Fruit fly (Drosophila melanogaster): Measurements from ENCODE around the gene CG43707.

Gene CG43707

DNA sequence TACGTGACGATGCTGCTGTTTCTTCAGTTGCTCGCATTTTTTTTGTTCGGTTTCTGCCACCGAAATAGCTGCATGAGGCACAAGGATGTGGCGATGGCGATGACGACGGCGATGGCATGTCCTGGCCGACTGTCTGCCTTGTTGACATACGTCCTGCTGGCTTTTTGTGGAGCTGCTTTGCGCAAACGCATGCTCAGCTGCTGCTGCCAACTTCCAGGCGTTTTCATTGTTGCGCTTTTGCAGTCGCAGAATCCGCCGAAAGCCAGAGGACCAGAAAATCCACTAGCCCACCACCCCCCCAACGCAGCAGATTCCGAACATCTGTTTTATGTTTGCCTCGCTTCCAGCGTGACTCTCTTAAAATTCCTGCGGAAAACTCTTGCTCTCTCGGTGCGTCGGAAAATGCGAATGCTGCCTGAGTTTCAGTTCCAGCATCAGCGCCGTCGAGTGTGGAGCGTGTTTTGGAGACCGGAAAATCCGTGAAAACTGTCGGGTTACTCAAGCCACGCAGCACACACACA lies at the start of gene CG43707:
TSS of gene CG43707 (plus strand) at position 426 of the 521 bp plus-strand sequence.
- TF ChIP-seq noc (tag; optimal IDR thresholded peaks at IDR 0.05) = no peak

DNA sequence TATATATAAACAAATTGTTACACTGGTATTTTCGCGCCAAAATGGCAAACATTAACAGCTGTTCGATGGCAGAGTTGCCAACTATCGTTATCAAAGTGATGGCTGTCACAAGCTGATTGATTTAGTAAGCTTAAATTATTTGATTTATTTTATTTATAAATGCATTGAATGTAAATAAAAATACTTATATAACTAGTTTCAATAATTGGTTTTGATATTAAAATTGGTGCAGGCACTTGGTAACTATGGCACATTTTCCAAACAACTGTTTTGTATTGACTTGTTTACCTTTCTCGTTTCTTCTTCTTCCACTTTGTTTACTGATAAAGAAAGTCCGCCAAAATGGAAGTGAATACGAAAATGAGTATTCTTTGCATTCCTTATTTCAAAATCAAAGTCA lies 45.4 kb upstream of the CG43707 start, which contains the start of gene cutlet:
TSS of gene cutlet (minus strand) at position 84 of the 400 bp plus-strand sequence.
- TF ChIP-seq noc (tag; optimal IDR thresholded peaks at IDR 0.05) = no peak

DNA sequence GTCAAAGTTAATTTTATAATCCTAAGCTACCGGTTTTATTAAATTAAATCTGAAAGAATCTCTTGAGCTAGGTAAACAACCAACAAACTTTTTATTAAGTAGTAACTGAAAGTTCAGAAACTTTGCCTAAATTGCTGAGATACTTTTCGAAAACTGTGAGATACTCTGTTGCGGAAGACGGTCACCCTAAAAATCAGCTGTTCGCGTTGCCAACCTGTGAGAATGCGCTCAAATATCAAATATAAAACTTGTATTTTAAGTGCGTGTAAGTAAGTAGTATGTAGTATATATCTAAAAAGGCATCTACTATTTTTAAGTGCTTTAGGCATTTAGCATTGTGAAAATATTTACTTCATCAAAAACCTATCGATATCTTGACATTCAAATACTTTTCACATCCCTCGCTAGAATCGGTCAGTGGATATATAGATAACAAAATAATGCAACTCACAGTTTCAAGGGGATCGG lies 44.1 kb upstream of the CG43707 start, which contains the start of the genes CG31955 and CG2818:
TSS of gene CG31955 (minus strand) at position 157 of the 468 bp plus-strand sequence.
TSS of gene CG2818 (plus strand) at position 412 of the 468 bp plus-strand sequence.
- no peak for TF ChIP-seq noc (tag; optimal IDR thresholded peaks at IDR 0.05)

DNA sequence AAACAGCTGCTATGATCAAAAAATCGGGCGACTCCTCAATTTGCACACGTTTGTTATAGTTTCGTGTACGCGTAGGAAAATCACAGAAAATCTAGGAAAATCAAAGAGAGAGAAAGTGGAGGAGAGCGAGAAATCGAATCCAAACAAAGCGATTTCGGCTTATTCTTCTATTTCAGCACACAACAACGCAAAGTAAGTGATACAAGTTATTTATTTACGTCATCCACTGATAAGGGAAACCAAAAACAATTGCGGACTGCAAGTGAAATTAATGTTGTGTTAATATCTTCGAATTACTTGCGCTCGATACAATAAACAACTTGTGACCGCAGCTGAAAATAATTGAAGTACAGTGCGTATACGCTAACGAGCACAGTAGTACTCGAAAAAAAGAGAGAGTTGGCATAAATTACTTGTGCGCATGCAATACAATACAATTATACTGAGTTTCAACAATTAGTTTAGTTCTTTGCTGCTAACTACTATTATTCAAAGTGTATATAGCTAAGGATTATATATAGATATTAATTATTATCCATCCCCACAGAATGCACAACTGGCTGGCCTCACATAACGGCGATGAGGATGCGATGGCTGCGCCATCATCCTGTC lies 43.4 kb upstream of the CG43707 start:
- no peak for TF ChIP-seq noc (tag; optimal IDR thresholded peaks at IDR 0.05)

DNA sequence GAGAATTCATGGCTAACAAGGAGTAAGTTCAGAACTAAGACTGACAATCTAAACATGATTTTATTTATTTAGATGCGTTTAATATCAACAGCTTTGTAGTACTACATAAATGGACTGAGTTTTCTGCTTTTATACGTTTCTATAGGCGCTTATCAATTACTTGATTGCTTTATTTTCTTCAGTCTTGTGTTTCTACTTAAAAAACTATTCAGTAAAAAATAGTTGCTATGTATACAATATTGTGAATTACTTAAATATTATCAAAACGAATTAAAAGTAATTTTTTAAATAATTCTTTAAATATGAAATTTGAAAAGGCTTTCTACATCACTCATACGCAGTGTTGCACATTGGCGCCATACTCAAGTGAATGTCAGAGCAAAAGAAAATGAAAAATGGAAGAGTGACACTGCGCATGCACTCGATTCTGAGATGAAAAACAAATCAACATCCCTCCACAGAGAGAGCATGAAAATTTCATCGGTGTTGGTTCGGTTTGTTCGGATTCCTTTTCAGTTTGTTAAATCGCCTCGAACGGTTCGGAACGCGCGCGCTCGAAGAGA lies 39.3 kb upstream of the CG43707 start, which contains the start of the genes lectin-24A and Shaw:
TSS of gene lectin-24A (minus strand) at position 101 of the 563 bp plus-strand sequence.
TSS of gene Shaw (plus strand) at position 513 of the 563 bp plus-strand sequence.
- TF ChIP-seq noc (tag; optimal IDR thresholded peaks at IDR 0.05) = no peak

DNA sequence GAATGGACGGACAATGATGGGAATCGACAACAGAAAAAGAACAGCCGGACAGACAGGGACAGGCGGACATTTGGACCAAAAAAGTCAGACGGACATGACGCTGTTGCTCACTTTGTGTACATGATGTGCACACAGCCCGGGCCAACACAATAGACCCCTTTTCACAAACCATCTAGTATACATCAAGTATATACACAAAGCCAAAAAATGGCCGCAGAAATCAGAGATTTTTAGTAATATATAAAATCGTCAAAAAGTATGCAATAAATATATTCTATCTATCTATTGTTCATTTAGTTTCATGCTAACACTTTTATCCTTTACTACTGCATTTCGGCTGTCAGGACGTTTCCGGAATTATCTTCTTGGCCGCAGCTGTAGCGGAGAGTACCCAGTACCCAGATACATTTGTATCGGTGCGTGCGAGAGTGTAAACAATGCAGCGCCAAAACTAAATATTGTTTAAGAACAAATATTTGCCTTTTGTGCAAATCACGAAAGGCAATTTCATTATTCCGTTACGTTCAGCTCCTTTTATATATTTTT lies 37.6 kb upstream of the CG43707 start:
- no peak for TF ChIP-seq noc (tag; optimal IDR thresholded peaks at IDR 0.05)

DNA sequence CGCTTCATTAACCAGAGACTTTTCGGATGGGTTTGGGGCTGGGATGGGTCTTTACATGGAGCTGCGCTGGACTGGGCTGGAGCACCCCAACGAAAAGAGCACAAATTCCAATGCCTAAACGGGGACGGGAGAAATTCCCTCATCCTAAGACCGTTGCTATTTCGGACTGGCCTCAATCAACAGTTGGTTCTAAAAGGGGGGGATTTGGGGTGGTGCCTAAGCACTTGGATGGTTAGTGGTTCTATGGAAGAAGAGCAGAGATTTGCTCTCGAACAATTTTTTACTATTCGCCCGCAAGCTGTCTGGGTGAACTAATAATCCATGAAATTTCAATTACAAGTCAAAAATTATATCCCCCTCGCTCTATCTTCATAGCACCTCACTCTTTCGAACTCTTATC lies 27.4 kb upstream of the CG43707 start:
- no peak for TF ChIP-seq noc (tag; optimal IDR thresholded peaks at IDR 0.05)

DNA sequence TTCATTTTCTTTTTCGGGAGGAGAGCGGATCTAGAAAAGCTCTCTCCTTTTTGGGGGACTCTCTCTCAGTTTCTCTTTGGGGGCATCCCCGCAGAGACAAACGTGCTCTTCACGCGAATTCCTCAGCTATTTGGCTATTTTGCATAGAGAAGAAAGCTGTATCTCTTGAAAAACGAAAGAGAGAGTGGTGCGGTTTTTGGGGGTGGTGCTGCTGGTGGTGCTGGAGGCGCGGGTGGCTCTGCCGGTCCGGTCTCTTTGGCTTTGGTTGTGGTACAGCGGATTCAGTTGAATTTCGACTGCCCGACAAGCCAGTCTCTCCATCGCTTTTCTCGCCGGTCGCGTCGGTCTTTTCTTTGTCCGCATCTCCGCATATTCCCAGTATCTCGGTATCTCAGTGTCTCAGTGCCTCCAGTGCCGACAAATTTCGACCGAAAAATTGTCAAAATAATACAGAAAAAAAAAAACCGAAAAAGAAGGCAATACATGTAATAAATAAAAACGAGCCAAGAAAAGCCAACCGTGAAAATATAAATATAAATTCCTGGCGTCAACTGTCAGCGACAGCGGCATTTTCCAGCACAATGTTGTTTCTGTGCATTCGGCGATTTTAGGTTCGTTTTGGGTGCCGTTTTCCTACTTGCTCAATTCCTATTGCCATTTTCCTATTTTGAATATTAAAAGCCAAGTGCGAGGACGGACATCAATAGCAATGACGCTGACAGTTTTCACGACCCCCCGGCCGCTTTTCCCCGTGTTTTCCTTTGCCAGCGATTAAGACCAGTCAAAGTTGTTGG lies 26.7 kb upstream of the CG43707 start, which contains the start of gene CG10019:
TSS of gene CG10019 (plus strand) at position 285 of the 794 bp plus-strand sequence.
- no peak for TF ChIP-seq noc (tag; optimal IDR thresholded peaks at IDR 0.05)

DNA sequence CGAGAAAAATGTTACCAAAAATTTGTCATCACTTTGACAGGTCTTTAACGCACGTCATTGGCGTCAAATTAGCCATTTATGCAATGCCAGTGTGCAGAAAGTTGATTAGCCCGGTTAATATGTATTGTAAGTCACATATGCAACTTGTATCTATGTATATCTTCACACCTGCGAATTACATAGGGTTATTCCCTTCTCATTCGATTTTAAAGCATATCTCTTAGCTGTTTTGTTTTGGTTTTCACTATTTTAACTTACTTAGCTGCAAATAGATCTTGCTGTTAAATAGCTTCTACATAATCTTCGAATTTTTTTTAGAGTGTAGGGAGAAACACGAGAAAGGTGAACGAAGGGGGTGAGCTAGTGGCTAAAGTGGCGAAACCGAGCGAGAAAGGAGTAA lies 26.0 kb upstream of the CG43707 start:
- no peak for TF ChIP-seq noc (tag; optimal IDR thresholded peaks at IDR 0.05)

DNA sequence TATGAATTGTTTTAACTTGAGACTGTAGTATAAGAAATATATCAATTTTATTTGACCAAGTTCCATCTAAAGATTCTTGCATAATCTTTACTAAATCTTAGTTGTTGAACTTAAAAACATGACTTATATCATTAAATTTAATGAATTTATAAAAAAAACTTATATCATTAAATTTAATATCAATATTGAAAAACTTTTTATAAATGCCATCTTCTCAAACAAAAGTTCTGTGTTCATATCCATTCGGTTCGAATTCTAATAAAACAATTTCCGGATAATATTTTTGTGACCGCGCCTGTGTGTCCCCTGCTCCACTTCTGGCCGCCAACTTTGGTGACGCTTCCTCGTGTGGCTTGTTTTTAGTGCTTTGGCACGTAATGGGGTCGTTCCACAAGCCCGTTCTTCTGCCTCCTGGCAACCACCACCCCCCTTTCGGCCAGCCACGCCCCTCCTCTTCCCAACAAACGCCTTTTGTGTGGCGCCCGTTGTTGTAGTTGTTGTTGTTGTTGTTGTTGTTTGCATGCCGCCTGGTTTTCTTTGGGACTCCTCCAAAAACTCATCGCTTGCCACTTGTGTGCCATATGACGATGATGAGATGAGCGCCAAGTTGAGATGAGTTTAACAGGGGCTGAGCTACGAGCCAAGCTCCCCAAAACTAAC lies 19.9 kb upstream of the CG43707 start:
- TF ChIP-seq noc (tag; optimal IDR thresholded peaks at IDR 0.05) = no peak

DNA sequence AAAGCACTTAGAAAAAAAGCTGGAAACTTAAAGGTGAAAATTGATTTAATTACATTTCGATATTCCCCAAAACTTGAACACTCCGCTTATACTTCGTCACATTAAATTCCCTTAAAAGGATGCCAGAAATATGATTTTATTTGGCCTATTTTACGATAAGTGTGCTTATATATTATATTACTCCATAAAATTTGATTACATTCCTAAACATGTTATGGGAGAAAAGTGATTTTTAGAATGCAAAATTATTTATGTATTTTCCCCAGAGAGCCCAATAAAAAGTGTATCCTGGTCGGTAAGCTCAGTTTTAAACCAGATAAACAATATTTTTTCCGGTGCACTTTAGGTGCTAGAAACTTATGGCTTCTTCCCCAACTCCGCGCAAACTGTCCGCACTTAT lies 19.4 kb upstream of the CG43707 start:
- no peak for TF ChIP-seq noc (tag; optimal IDR thresholded peaks at IDR 0.05)

DNA sequence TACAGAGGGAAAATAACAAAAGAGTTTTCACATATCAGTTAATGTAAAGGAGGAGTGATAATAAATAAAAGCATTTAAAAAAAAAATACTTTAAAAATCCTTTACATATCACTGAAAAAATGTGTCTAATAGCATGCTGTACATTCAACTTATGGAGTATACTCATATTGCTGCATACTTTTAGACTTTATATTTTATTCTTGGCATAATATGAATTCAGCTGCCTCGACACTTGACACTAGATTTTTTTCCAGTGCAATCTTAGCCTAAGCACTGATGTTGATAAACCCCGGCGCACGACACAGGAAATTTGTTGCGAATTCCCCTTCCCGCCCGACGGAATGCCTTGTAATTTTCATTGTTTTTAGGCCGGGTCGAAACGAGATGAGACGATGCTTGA lies 16.6 kb upstream of the CG43707 start:
- no peak for TF ChIP-seq noc (tag; optimal IDR thresholded peaks at IDR 0.05)

DNA sequence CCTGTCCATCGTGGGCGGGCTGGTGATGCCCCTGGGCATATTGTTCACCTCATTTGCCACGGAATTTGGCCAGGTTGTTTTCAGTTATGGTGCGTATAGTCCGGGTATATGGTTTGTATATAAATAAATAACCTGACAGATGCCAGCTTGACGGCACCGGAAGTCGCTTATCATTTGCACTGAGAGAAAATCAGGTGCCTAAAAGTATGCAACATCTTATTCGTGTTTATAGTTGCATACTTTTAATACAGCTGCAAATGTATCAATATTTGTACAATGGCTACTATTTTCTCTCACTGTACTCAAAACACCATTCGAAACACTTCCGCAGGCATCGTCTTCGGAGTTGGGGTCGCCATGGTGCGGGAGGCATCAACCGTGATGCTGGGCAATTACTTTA lies 8.4 kb upstream of the CG43707 start:
- no peak for TF ChIP-seq noc (tag; optimal IDR thresholded peaks at IDR 0.05)

DNA sequence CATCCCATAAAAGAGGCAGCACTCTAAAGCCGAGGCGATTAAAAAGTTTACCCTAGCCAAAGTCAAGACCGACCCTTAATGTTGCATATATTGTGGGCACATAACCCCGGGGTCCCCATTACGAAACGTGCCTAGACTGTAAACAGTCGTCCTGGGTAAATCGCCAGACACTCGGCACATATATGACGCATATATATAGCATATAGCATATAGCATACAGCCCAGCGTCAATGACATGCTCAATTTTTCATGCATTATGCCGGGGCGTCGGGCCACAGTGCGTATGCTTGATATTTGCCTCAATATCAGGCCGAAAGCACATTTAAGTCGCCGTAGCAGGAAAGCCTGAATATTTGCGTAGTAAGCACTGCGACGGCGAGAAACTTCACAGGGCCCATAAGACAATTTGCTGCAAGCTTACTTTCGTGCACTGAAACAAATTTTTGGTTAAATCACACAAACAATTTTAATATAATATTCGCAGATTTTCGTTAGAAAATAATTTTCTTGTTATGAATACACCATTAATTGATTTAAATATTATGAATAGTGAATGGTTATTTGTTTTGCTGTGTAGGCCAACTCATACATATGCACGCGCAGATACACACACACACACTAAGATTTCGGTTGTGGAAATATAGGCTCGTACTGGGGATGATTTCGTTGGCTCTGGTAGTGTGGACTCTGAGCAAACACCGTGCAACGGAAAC lies 2.1 kb upstream of the CG43707 start:
- no peak for TF ChIP-seq noc (tag; optimal IDR thresholded peaks at IDR 0.05)

DNA sequence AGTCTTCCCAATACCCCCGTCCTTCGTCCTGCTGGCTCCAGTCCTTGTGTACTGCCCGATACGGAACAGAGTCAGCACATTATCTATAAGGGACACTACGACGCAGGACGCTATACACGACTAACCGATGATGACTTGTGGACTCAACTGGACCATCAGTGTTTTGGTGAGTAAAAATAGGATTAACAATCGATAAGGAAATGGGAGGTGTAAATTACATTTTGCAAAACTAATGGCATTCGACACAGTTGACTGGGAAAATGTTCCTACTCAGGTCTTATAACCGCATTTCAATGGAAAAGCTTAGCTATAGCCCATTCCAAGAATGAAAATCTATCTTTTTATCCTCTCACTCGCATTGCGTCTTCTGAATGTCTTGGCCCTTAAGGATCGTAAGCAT lies 8.1 kb downstream of the CG43707 start, which contains the start of gene CG43703:
TSS of gene CG43703 (plus strand) at position 301 of the 400 bp plus-strand sequence.
- TF ChIP-seq noc (tag; optimal IDR thresholded peaks at IDR 0.05) = no peak

Data from whole organism, larva.